Fruit fly (Drosophila melanogaster): ENCODE data around the gene CG10660.
A peak's percentile ranks its signal among the peaks of the same experiment; 100 is the strongest.

The CG10660 gene

dm6 chr3L:12490418-12491035 lies at the start of gene CG10660:
CG10660 (minus strand) TSS chr3L:12490676.
- TF ChIP-seq noc (tag; optimal IDR thresholded peaks at IDR 0.05) = peak; percentile 84

dm6 chr3L:12537123-12537522 lies 46.6 kb upstream of the CG10660 start, which contains the start of gene CG4069:
CG4069 (minus strand) TSS chr3L:12537315.
- TF ChIP-seq noc (tag; optimal IDR thresholded peaks at IDR 0.05) = no peak

- TF ChIP-seq noc (tag; optimal IDR thresholded peaks at IDR 0.05) = no peak
Observed at dm6 chr3L:12534318-12534717, 43.8 kb upstream of the CG10660 start, which contains the start of gene Pmm2. Pmm2 (plus strand) TSS chr3L:12534590.

dm6 chr3L:12533392-12534070 lies 43.1 kb upstream of the CG10660 start, which contains the start of the genes Tsf2 and CG34242:
Tsf2 (minus strand) TSS chr3L:12533724.
CG34242 (plus strand) TSS chr3L:12533996.
- TF ChIP-seq noc (tag; optimal IDR thresholded peaks at IDR 0.05) = no peak

dm6 chr3L:12532220-12532619 lies 41.7 kb upstream of the CG10660 start:
- TF ChIP-seq noc (tag; optimal IDR thresholded peaks at IDR 0.05) = no peak

dm6 chr3L:12530044-12530443 lies 39.6 kb upstream of the CG10660 start, which contains the start of gene nst:
nst (minus strand) TSS chr3L:12530171.
- no peak for TF ChIP-seq noc (tag; optimal IDR thresholded peaks at IDR 0.05)

- no peak for TF ChIP-seq noc (tag; optimal IDR thresholded peaks at IDR 0.05)
Observed at dm6 chr3L:12529431-12530007, 39.0 kb upstream of the CG10660 start.

- TF ChIP-seq noc (tag; optimal IDR thresholded peaks at IDR 0.05) = peak; percentile 28
Observed at dm6 chr3L:12526433-12527113, 36.1 kb upstream of the CG10660 start, which contains the start of gene eIF2beta. eIF2beta (minus strand) TSS chr3L:12526731.

dm6 chr3L:12523941-12524340 lies 33.5 kb upstream of the CG10660 start, which contains the start of the genes ver and Gcn5:
ver (plus strand) TSS chr3L:12523987.
Gcn5 (minus strand) TSS chr3L:12524014.
- peak; percentile 94 for TF ChIP-seq noc (tag; optimal IDR thresholded peaks at IDR 0.05)

dm6 chr3L:12519315-12519714 lies 28.8 kb upstream of the CG10660 start:
- TF ChIP-seq noc (tag; optimal IDR thresholded peaks at IDR 0.05) = no peak

- no peak for TF ChIP-seq noc (tag; optimal IDR thresholded peaks at IDR 0.05)
Observed at dm6 chr3L:12517443-12518209, 27.1 kb upstream of the CG10660 start.

- no peak for TF ChIP-seq noc (tag; optimal IDR thresholded peaks at IDR 0.05)
Observed at dm6 chr3L:12515691-12516455, 25.4 kb upstream of the CG10660 start.

dm6 chr3L:12514762-12515215 lies 24.3 kb upstream of the CG10660 start, which contains the start of the genes sti and tral:
sti (minus strand) TSS chr3L:12514815.
tral (plus strand) TSS chr3L:12515059.
- TF ChIP-seq noc (tag; optimal IDR thresholded peaks at IDR 0.05) = peak; percentile 78

dm6 chr3L:12507571-12507970 lies 17.1 kb upstream of the CG10660 start, which contains the start of gene CG10654:
CG10654 (minus strand) TSS chr3L:12507840.
- no peak for TF ChIP-seq noc (tag; optimal IDR thresholded peaks at IDR 0.05)
